Worm (Caenorhabditis elegans): Measurements from ENCODE around the gene cpr-5.

The cpr-5 gene

ce11 chrV:1155914-1156313, 22.1 kb upstream of the cpr-5 start, which contains the start of gene cmd-1 (continued):
- TF ChIP-seq unc-130 (GFP tag; optimal IDR thresholded peaks at IDR 0.05), result no peak

- TF ChIP-seq mes-2 (tag; optimal IDR thresholded peaks at IDR 0.05; ENCODE audit: poor library complexity, severe bottlenecking) (peak; percentile 33), nhr-111 (GFP tag; optimal IDR thresholded peaks at IDR 0.05) (peak; percentile 30), nhr-28 (tag; optimal IDR thresholded peaks at IDR 0.05) (peak; percentile 23), hif-1 (tag; optimal IDR thresholded peaks at IDR 0.05) (peak in 1 of 2 experiments; percentile 5), aha-1 (tag) (peak; percentile 98), unc-62 (GFP tag; optimal IDR thresholded peaks at IDR 0.05 in 1 of 2) (peak in 1 of 2 experiments; percentile 41), unc-62 (tag; optimal IDR thresholded peaks at IDR 0.05) (no peak), spr-1 (tag; optimal IDR thresholded peaks at IDR 0.05) (no peak), dpl-1 (GFP tag; optimal IDR thresholded peaks at IDR 0.05) (no peak), nhr-6 (tag; optimal IDR thresholded peaks at IDR 0.05) (peak; percentile 6), ceh-28 (tag; optimal IDR thresholded peaks at IDR 0.05) (no peak), set-16 (GFP tag; IDR thresholded peaks at IDR 0.05) (peak; percentile 60), lin-38 (GFP tag; IDR thresholded peaks at IDR 0.05) (peak; percentile 51), hlh-11 (tag; optimal IDR thresholded peaks at IDR 0.05) (peak; percentile 57), saeg-2 (GFP tag; IDR thresholded peaks at IDR 0.05) (no peak), nhr-102 (tag; optimal IDR thresholded peaks at IDR 0.05) (no peak), mxl-3 (GFP tag; optimal IDR thresholded peaks at IDR 0.05) (peak; percentile 36), arid-1 (GFP tag; conservative IDR thresholded peaks at IDR 0.05) (no peak), spr-3 (GFP tag; optimal IDR thresholded peaks at IDR 0.05) (no peak), lin-29 (GFP tag; IDR thresholded peaks at IDR 0.05) (0 out of 2 replicates have a peak, but pooled peaks have one; percentile 33), hlh-30 (tag; optimal IDR thresholded peaks at IDR 0.05; ENCODE audit: insufficient read depth) (peak; percentile 55), T26A8.4 (GFP tag; IDR thresholded peaks at IDR 0.05) (peak; percentile 35; the same call in 1 of the 2 replicates), fkh-10 (GFP tag; optimal IDR thresholded peaks at IDR 0.05) (no peak), lsy-2 (tag; optimal IDR thresholded peaks at IDR 0.05) (peak in 1 of 2 experiments; percentile 20), tra-1 (GFP tag; IDR thresholded peaks at IDR 0.05) (peak; percentile 37; the same call in 1 of the 2 replicates)
These were observed 20.8 kb upstream of the cpr-5 start for ce11 chrV:1154472-1155278.

- TF ChIP-seq lsy-2 (tag; optimal IDR thresholded peaks at IDR 0.05) (peak in 1 of 2 experiments; percentile 41), mxl-2 (GFP tag; conservative IDR thresholded peaks at IDR 0.05) (no peak), zfp-3 (GFP tag; conservative IDR thresholded peaks at IDR 0.05) (no peak), hif-1 (tag; optimal IDR thresholded peaks at IDR 0.05) (peak in 1 of 2 experiments; percentile 66), mes-2 (tag; optimal IDR thresholded peaks at IDR 0.05; ENCODE audit: poor library complexity, severe bottlenecking) (peak; percentile 60), ceh-20 (GFP tag; IDR thresholded peaks at IDR 0.05) (0 out of 2 replicates have a peak, but pooled peaks have one; percentile 44), ceh-32 (tag; optimal IDR thresholded peaks at IDR 0.05; ENCODE audit: poor library complexity) (no peak), hmg-1.1 (GFP tag; IDR thresholded peaks at IDR 0.05) (peak; percentile 75), lir-3 (tag; optimal IDR thresholded peaks at IDR 0.05) (no peak), set-16 (GFP tag; IDR thresholded peaks at IDR 0.05) (peak; percentile 67), rbr-2 (tag; optimal IDR thresholded peaks at IDR 0.05) (peak; percentile 67), zip-2 (tag; optimal IDR thresholded peaks at IDR 0.05) (no peak), nhr-6 (tag; optimal IDR thresholded peaks at IDR 0.05) (no peak), unc-62 (GFP tag; optimal IDR thresholded peaks at IDR 0.05 in 1 of 2) (peak in 1 of 2 experiments; percentile 57), unc-62 (tag; optimal IDR thresholded peaks at IDR 0.05) (no peak), php-3 (GFP tag; IDR thresholded peaks at IDR 0.05) (0 out of 2 replicates have a peak, but pooled peaks have one; percentile 22), nhr-42 (GFP tag; IDR thresholded peaks at IDR 0.05) (no peak), daf-16 (GFP tag; optimal IDR thresholded peaks at IDR 0.05) (peak in 1 of 2 experiments; percentile 14), daf-16 (tag; optimal IDR thresholded peaks at IDR 0.05) (peak; percentile 52), nhr-11 (tag; optimal IDR thresholded peaks at IDR 0.05) (peak; percentile 54), mep-1 (tag; optimal IDR thresholded peaks at IDR 0.05) (peak; percentile 65), zfp-2 (tag; optimal IDR thresholded peaks at IDR 0.05) (no peak), mxl-3 (GFP tag; optimal IDR thresholded peaks at IDR 0.05) (peak; percentile 65), nhr-237 (tag; optimal IDR thresholded peaks at IDR 0.05) (no peak), lin-38 (GFP tag; IDR thresholded peaks at IDR 0.05) (peak; percentile 22; the same call in 1 of the 2 replicates), dpl-1 (GFP tag; optimal IDR thresholded peaks at IDR 0.05) (peak; percentile 5), hlh-11 (tag; optimal IDR thresholded peaks at IDR 0.05) (peak; percentile 78), arid-1 (GFP tag; conservative IDR thresholded peaks at IDR 0.05) (0 out of 2 replicates have a peak, but pooled peaks have one; percentile 20), T26A8.4 (GFP tag; IDR thresholded peaks at IDR 0.05) (peak; percentile 57), dmd-6 (GFP tag; IDR thresholded peaks at IDR 0.05) (peak; percentile 49), nhr-41 (GFP tag; IDR thresholded peaks at IDR 0.05) (no peak)
These were observed 20.1 kb upstream of the cpr-5 start for ce11 chrV:1153925-1154324.
